Fruit fly (Drosophila melanogaster) whole organism, embryonic: ENCODE measurements around the gene fwe.
A peak's percentile ranks its signal among the peaks of the same experiment; 100 is the strongest.

Source experiments
- Abd-B ChIP-seq: fragments of 200-800 bp; sonication (Bioruptor generic); optimal IDR thresholded peaks from 2 replicates; lab custom pipeline; 2018; ENCODE audit warnings: missing biosample characterization, mild to moderate bottlenecking, missing genetic modification characterization, moderate library complexity
- CG10147 ChIP-seq: fragments of 200-800 bp; sonication (Bioruptor generic); optimal IDR thresholded peaks from 2 replicates; lab custom pipeline; 2019; ENCODE audit warnings: missing biosample characterization, mild to moderate bottlenecking, missing genetic modification characterization, moderate library complexity
- CG10462 ChIP-seq: fragments of 200-800 bp; sonication (Bioruptor generic); optimal IDR thresholded peaks from 2 replicates; lab custom pipeline; 2016; ENCODE audit warnings: missing biosample characterization, missing genetic modification characterization
- CG11696 ChIP-seq: fragments of 200-800 bp; sonication (Bioruptor generic); IDR thresholded peaks from 2 replicates; pipeline ENCODE4 v1.3.6; 2022; ENCODE audit warnings: missing biosample characterization, missing genetic modification characterization
- CG12744 ChIP-seq: fragments of 200-800 bp; sonication (Bioruptor generic); optimal IDR thresholded peaks from 2 replicates; lab custom pipeline; 2016; ENCODE audit warnings: missing biosample characterization, missing genetic modification characterization
- CG13296 ChIP-seq: fragments of 200-800 bp; sonication (Bioruptor generic); optimal IDR thresholded peaks from 3 replicates; lab custom pipeline; 2018; ENCODE audit warnings: missing biosample characterization, mild to moderate bottlenecking, missing genetic modification characterization
- CG13894 ChIP-seq: fragments of 200-800 bp; sonication (Bioruptor generic); optimal IDR thresholded peaks from 3 replicates; lab custom pipeline; 2018; ENCODE audit warnings: missing biosample characterization, mild to moderate bottlenecking, missing genetic modification characterization, moderate library complexity
- CG15479 ChIP-seq: fragments of 200-800 bp; sonication (Bioruptor generic); optimal IDR thresholded peaks from 3 replicates; lab custom pipeline; 2019; ENCODE audit warnings: missing biosample characterization, mild to moderate bottlenecking, missing genetic modification characterization, moderate library complexity
- CG1602 ChIP-seq: fragments of 200-800 bp; sonication (Bioruptor generic); optimal IDR thresholded peaks from 3 replicates; lab custom pipeline; 2016; ENCODE audit warnings: missing biosample characterization, missing genetic modification characterization
- CG18764 ChIP-seq: fragments of 200-800 bp; sonication (Bioruptor generic); optimal IDR thresholded peaks from 3 replicates; lab custom pipeline; 2016; ENCODE audit warnings: missing biosample characterization, missing genetic modification characterization
- CG2129 ChIP-seq: fragments of 200-800 bp; sonication (Bioruptor generic); IDR thresholded peaks from 2 replicates; pipeline ENCODE4 v1.3.6; 2022; ENCODE audit warnings: missing biosample characterization, missing genetic modification characterization; ENCODE audit not compliant: partially characterized antibody
- CG31224 ChIP-seq: fragments of 200-800 bp; sonication (Bioruptor generic); IDR thresholded peaks from 2 replicates; pipeline ENCODE4 v1.3.6; 2022; ENCODE audit warnings: missing biosample characterization, missing genetic modification characterization
- CG4820 ChIP-seq: fragments of 200-800 bp; sonication (Bioruptor generic); optimal IDR thresholded peaks from 3 replicates; lab custom pipeline; 2016; ENCODE audit warnings: missing biosample characterization, missing genetic modification characterization
- CG6854 ChIP-seq: fragments of 200-800 bp; sonication (Bioruptor generic); optimal IDR thresholded peaks from 3 replicates; lab custom pipeline; 2017; ENCODE audit warnings: missing biosample characterization, mild to moderate bottlenecking, missing genetic modification characterization
- CG7357 ChIP-seq: fragments of 200-800 bp; sonication (Bioruptor generic); IDR thresholded peaks from 3 replicates; pipeline ENCODE4 v1.3.6; 2022; ENCODE audit warnings: missing biosample characterization, missing genetic modification characterization
- CG7556 ChIP-seq: fragments of 200-800 bp; sonication (Bioruptor generic); optimal IDR thresholded peaks from 2 replicates; lab custom pipeline; 2017; ENCODE audit warnings: missing biosample characterization, mild to moderate bottlenecking, missing genetic modification characterization
- CG7786 ChIP-seq: fragments of 200-800 bp; sonication (Bioruptor generic); optimal IDR thresholded peaks from 2 replicates; lab custom pipeline; 2016; ENCODE audit warnings: missing biosample characterization, missing genetic modification characterization
- D19A ChIP-seq: fragments of 200-800 bp; optimal IDR thresholded peaks from 3 replicates; lab custom pipeline; 2019; ENCODE audit warnings: missing biosample characterization, mild to moderate bottlenecking, missing genetic modification characterization, moderate library complexity
- Eip74EF ChIP-seq, 2 experiments: fragments of 200-800 bp in 1 of 2; fragments of >200 bp in 1 of 2; sonication (Bioruptor generic) in 1 of 2; optimal IDR thresholded peaks; 2 replicates each; lab custom pipeline; 2017 to 2019; ENCODE audit warnings: missing biosample characterization in 2 of 2, missing genetic modification characterization in 2 of 2, mild to moderate bottlenecking in 1 of 2, moderate library complexity in 1 of 2
- HLH3B ChIP-seq: fragments of 200-800 bp; sonication (Bioruptor generic); IDR thresholded peaks from 2 replicates; pipeline ENCODE4 v1.3.6; 2022; ENCODE audit warnings: missing biosample characterization, missing genetic modification characterization
- Mrtf ChIP-seq: fragments of 200-800 bp; sonication (Bioruptor generic); IDR thresholded peaks from 3 replicates; pipeline ENCODE4 v1.3.6; 2022; ENCODE audit warnings: missing biosample characterization, missing genetic modification characterization
- NFAT ChIP-seq: fragments of 200-800 bp; sonication (Bioruptor generic); IDR thresholded peaks from 2 replicates; pipeline ENCODE4 v1.3.6; 2022; ENCODE audit warnings: missing biosample characterization, missing genetic modification characterization
- Optix ChIP-seq: fragments of 200-800 bp; sonication (Bioruptor generic); IDR thresholded peaks from 3 replicates; pipeline ENCODE4 v1.3.6; 2022; ENCODE audit warnings: missing biosample characterization, missing genetic modification characterization
- Six4 ChIP-seq: fragments of 200-800 bp; sonication (Bioruptor generic); optimal IDR thresholded peaks from 2 replicates; lab custom pipeline; 2016; ENCODE audit warnings: missing biosample characterization, missing genetic modification characterization
- abd-A ChIP-seq: fragments of 200-800 bp; sonication (Bioruptor generic); optimal IDR thresholded peaks from 3 replicates; lab custom pipeline; 2019; ENCODE audit warnings: missing biosample characterization, mild to moderate bottlenecking, missing genetic modification characterization, moderate library complexity
- al ChIP-seq: fragments of 200-800 bp; sonication (Bioruptor generic); IDR thresholded peaks from 2 replicates; pipeline ENCODE4 v1.3.6; 2022; ENCODE audit warnings: missing biosample characterization, missing genetic modification characterization
- bbx ChIP-seq: fragments of 200-800 bp; sonication (Bioruptor generic); IDR thresholded peaks from 2 replicates; pipeline ENCODE4 v1.3.6; 2022; ENCODE audit warnings: missing biosample characterization, missing genetic modification characterization; ENCODE audit not compliant: partially characterized antibody
- bsh ChIP-seq, 2 experiments: fragments of 200-800 bp; sonication (Bioruptor generic); optimal IDR thresholded peaks; 2 replicates each; lab custom pipeline; 2017 to 2018; ENCODE audit warnings: mild to moderate bottlenecking in 2 of 2, missing biosample characterization in 2 of 2, missing genetic modification characterization in 2 of 2, moderate library complexity in 1 of 2
- chinmo ChIP-seq: fragments of 200-800 bp; sonication (Bioruptor generic); IDR thresholded peaks from 4 replicates; pipeline ENCODE4 v1.3.6; 2022; ENCODE audit warnings: missing biosample characterization, missing genetic modification characterization; ENCODE audit not compliant: partially characterized antibody
- crol ChIP-seq: fragments of 200-800 bp; sonication (Bioruptor generic); IDR thresholded peaks from 2 replicates; pipeline ENCODE4 v1.3.6; 2022; ENCODE audit warnings: missing biosample characterization, missing genetic modification characterization
- ftz-f1 ChIP-seq: fragments of 200-800 bp; sonication (Bioruptor generic); optimal IDR thresholded peaks from 2 replicates; lab custom pipeline; 2016; ENCODE audit warnings: missing biosample characterization, missing genetic modification characterization
- gcm2 ChIP-seq: fragments of 200-800 bp; sonication (Bioruptor generic); optimal IDR thresholded peaks from 2 replicates; lab custom pipeline; 2016; ENCODE audit warnings: missing biosample characterization, missing genetic modification characterization
- gem ChIP-seq: fragments of 200-800 bp; sonication (Bioruptor generic); optimal IDR thresholded peaks from 2 replicates; lab custom pipeline; 2019; ENCODE audit warnings: missing biosample characterization, mild to moderate bottlenecking, missing genetic modification characterization, moderate library complexity
- grau ChIP-seq: fragments of 200-800 bp; optimal IDR thresholded peaks from 3 replicates; lab custom pipeline; 2019; ENCODE audit warnings: missing biosample characterization, mild to moderate bottlenecking, missing genetic modification characterization, moderate library complexity
- her ChIP-seq: fragments of 200-800 bp; sonication (Bioruptor generic); optimal IDR thresholded peaks from 2 replicates; lab custom pipeline; 2016; ENCODE audit warnings: missing biosample characterization, missing genetic modification characterization
- lola ChIP-seq, 3 experiments: fragments of >200 bp in 2 of 3; fragments of 200-800 bp in 1 of 3; sonication (Bioruptor generic) in 1 of 3; optimal IDR thresholded peaks; 2 replicates each; lab custom pipeline; 2017 to 2019; ENCODE audit warnings: missing biosample characterization in 3 of 3, missing genetic modification characterization in 3 of 3, mild to moderate bottlenecking in 1 of 3, moderate library complexity in 1 of 3
- mam ChIP-seq: fragments of 200-800 bp; sonication (Bioruptor generic); optimal IDR thresholded peaks from 3 replicates; lab custom pipeline; 2016; ENCODE audit warnings: missing biosample characterization, missing genetic modification characterization
- nerfin-1 ChIP-seq: fragments of 200-800 bp; sonication (Bioruptor generic); optimal IDR thresholded peaks from 3 replicates; lab custom pipeline; 2019; ENCODE audit warnings: missing biosample characterization, mild to moderate bottlenecking, missing genetic modification characterization, moderate library complexity
- nmo ChIP-seq: fragments of 200-800 bp; sonication (Bioruptor generic); optimal IDR thresholded peaks from 2 replicates; lab custom pipeline; 2018; ENCODE audit warnings: missing biosample characterization, mild to moderate bottlenecking, missing genetic modification characterization, moderate library complexity
- p53 ChIP-seq: fragments of 200-800 bp; sonication (Bioruptor generic); optimal IDR thresholded peaks from 2 replicates; lab custom pipeline; 2016; ENCODE audit warnings: missing biosample characterization, missing genetic modification characterization
- repo ChIP-seq: fragments of 200-800 bp; sonication (Bioruptor generic); optimal IDR thresholded peaks from 2 replicates; lab custom pipeline; 2016; ENCODE audit warnings: missing biosample characterization, missing genetic modification characterization
- row ChIP-seq: fragments of 200-800 bp; sonication (Bioruptor generic); IDR thresholded peaks from 3 replicates; pipeline ENCODE4 v1.3.6; 2022; ENCODE audit warnings: missing biosample characterization, missing genetic modification characterization
- salm ChIP-seq: fragments of 200-800 bp; sonication (Bioruptor generic); optimal IDR thresholded peaks from 2 replicates; lab custom pipeline; 2018; ENCODE audit warnings: missing biosample characterization, mild to moderate bottlenecking, missing genetic modification characterization
- sqz ChIP-seq: fragments of 200-800 bp; sonication (Bioruptor generic); optimal IDR thresholded peaks from 3 replicates; lab custom pipeline; 2018; ENCODE audit warnings: missing biosample characterization, mild to moderate bottlenecking, missing genetic modification characterization
- stc ChIP-seq: fragments of 200-800 bp; sonication (Bioruptor generic); IDR thresholded peaks from 2 replicates; pipeline ENCODE4 v1.3.6; 2022; ENCODE audit warnings: missing biosample characterization, missing genetic modification characterization
- stwl ChIP-seq: fragments of 200-800 bp; sonication (Bioruptor generic); optimal IDR thresholded peaks from 3 replicates; lab custom pipeline; 2018; ENCODE audit warnings: missing biosample characterization, mild to moderate bottlenecking, missing genetic modification characterization, moderate library complexity
- tap ChIP-seq: fragments of 200-800 bp; optimal IDR thresholded peaks from 3 replicates; lab custom pipeline; 2019; ENCODE audit warnings: missing biosample characterization, mild to moderate bottlenecking, missing genetic modification characterization, moderate library complexity
- tin ChIP-seq: fragments of 200-800 bp; sonication (Bioruptor generic); optimal IDR thresholded peaks from 3 replicates; lab custom pipeline; 2016; ENCODE audit warnings: missing biosample characterization, missing genetic modification characterization
- tup ChIP-seq: fragments of 200-800 bp; sonication (Bioruptor generic); optimal IDR thresholded peaks from 2 replicates; lab custom pipeline; 2016; ENCODE audit warnings: missing biosample characterization, mild to moderate bottlenecking, missing genetic modification characterization, moderate library complexity
- wek ChIP-seq: fragments of 200-800 bp; sonication (Bioruptor generic); optimal IDR thresholded peaks from 3 replicates; lab custom pipeline; 2018; ENCODE audit warnings: missing biosample characterization, mild to moderate bottlenecking, missing genetic modification characterization, moderate library complexity

The fwe gene

dm6 chr3L:15787406-15787805, 28.8 kb downstream of the fwe start (continued):
- TF ChIP-seq CG12744 (GFP tag; lab: Kevin White, UChicago) (no peak), Mrtf (GFP tag; lab: Robert Waterston, UW) (no peak), ftz-f1 (GFP tag; lab: Kevin White, UChicago) (no peak), CG7357 (GFP tag; lab: Robert Waterston, UW) (0 out of 3 replicates have a peak, but pooled peaks have one; percentile 21), CG11696 (GFP tag; lab: Robert Waterston, UW) (no peak), HLH3B (GFP tag; lab: Robert Waterston, UW) (peak; percentile 38; the same call in 1 of the 2 replicates), CG2129 (GFP tag; lab: Robert Waterston, UW) (no peak), chinmo (no peak), CG13894 (tag; lab: Kevin White, UChicago) (no peak), CG7556 (GFP tag; lab: Kevin White, UChicago) (peak; percentile 77), nmo (GFP tag; lab: Kevin White, UChicago) (peak; percentile 74), al (no peak), CG6854 (peak; percentile 23), abd-A (tag; lab: Kevin White, UChicago) (no peak), repo (GFP tag; lab: Kevin White, UChicago) (no peak), CG4820 (GFP tag; lab: Kevin White, UChicago) (peak; percentile 19), salm (tag; lab: Kevin White, UChicago) (peak; percentile 14), CG10147 (GFP tag; lab: Kevin White, UChicago) (peak; percentile 37), NFAT (GFP tag; lab: Robert Waterston, UW) (no peak), Optix (GFP tag; lab: Robert Waterston, UW) (no peak), bsh (GFP tag; optimal IDR thresholded peaks at IDR 0.05; lab: Kevin White, UChicago) (peak in 1 of 2 experiments; percentile 81), CG15479 (peak; percentile 35), CG1602 (GFP tag; lab: Kevin White, UChicago) (peak; percentile 51), CG31224 (GFP tag; lab: Robert Waterston, UW) (no peak), sqz (GFP tag; lab: Kevin White, UChicago) (peak; percentile 55), stwl (tag; lab: Kevin White, UChicago) (no peak), bbx (GFP tag; lab: Robert Waterston, UW) (no peak), D19A (tag; lab: Kevin White, UChicago) (peak; percentile 76), stc (GFP tag; lab: Robert Waterston, UW) (peak; percentile 36; the same call in 1 of the 2 replicates), CG7786 (GFP tag; lab: Kevin White, UChicago) (no peak), tin (peak; percentile 47), CG18764 (GFP tag; lab: Kevin White, UChicago) (no peak), row (GFP tag; lab: Robert Waterston, UW) (peak; percentile 79), nerfin-1 (tag; lab: Kevin White, UChicago) (peak; percentile 59), CG13296 (GFP tag; lab: Kevin White, UChicago) (no peak), her (no peak), gem (tag; lab: Kevin White, UChicago) (peak; percentile 84), tap (tag; lab: Kevin White, UChicago) (peak; percentile 53), mam (GFP tag; lab: Kevin White, UChicago) (no peak), Eip74EF (GFP tag; optimal IDR thresholded peaks at IDR 0.05; lab: Kevin White, UChicago) (peak in 1 of 2 experiments; percentile 38), tup (GFP tag; lab: Kevin White, UChicago) (no peak), p53 (GFP tag; lab: Kevin White, UChicago) (no peak), Abd-B (GFP tag; lab: Kevin White, UChicago) (no peak), CG10462 (GFP tag; lab: Kevin White, UChicago) (peak; percentile 4), crol (no peak), Six4 (GFP tag; lab: Kevin White, UChicago) (peak; percentile 45), grau (tag; lab: Kevin White, UChicago) (peak; percentile 72), gcm2 (GFP tag; lab: Kevin White, UChicago) (no peak), wek (no peak), lola (GFP tag; optimal IDR thresholded peaks at IDR 0.05; lab: Kevin White, UChicago) (peak in 1 of 3 experiments; percentile 85)
